Fruit fly (Drosophila melanogaster): Measurements from ENCODE around the gene Gba1a.

Gene Gba1a

dm6 chr3R:23729066-23729465 lies 28.6 kb downstream of the Gba1a start (continued):
- TF ChIP-seq Mad (GFP tag; optimal IDR thresholded peaks at IDR 0.05) (no peak), CG3281 (GFP tag; optimal IDR thresholded peaks at IDR 0.05) (peak; percentile 72), dmrt11E (tag; optimal IDR thresholded peaks at IDR 0.05) (peak; percentile 5), mirr (GFP tag; optimal IDR thresholded peaks at IDR 0.05) (peak; percentile 89), CG7786 (GFP tag; optimal IDR thresholded peaks at IDR 0.05) (peak; percentile 34), ems (GFP tag; optimal IDR thresholded peaks at IDR 0.05) (peak; percentile 26), BEAF-32 (GFP tag; optimal IDR thresholded peaks at IDR 0.05) (no peak), Pdp1 (GFP tag; optimal IDR thresholded peaks at IDR 0.05) (peak in 1 of 2 experiments; percentile 34), Bdp1 (GFP tag; optimal IDR thresholded peaks at IDR 0.05) (peak; percentile 16), BtbVII (GFP tag; optimal IDR thresholded peaks at IDR 0.05) (peak; percentile 77), lmd (GFP tag; IDR thresholded peaks at IDR 0.05) (no peak), CG7987 (GFP tag; optimal IDR thresholded peaks at IDR 0.05) (peak; percentile 65), Nf-YC (tag; optimal IDR thresholded peaks at IDR 0.05) (no peak), nmo (GFP tag; optimal IDR thresholded peaks at IDR 0.05) (no peak), CG15011 (GFP tag; optimal IDR thresholded peaks at IDR 0.05) (peak; percentile 24), CG4820 (GFP tag; optimal IDR thresholded peaks at IDR 0.05) (no peak), CG7928 (GFP tag; optimal IDR thresholded peaks at IDR 0.05) (no peak), CG8290 (GFP tag; optimal IDR thresholded peaks at IDR 0.05) (no peak), CG8290 (tag; optimal IDR thresholded peaks at IDR 0.05) (peak in 1 of 2 experiments; percentile 78), wek (GFP tag; optimal IDR thresholded peaks at IDR 0.05) (peak; percentile 62), CG2120 (GFP tag; optimal IDR thresholded peaks at IDR 0.05) (peak; percentile 46), so (GFP tag; IDR thresholded peaks at IDR 0.05) (peak; percentile 40; the same call in 1 of the 3 replicates), bcd (GFP tag; optimal IDR thresholded peaks at IDR 0.05) (peak; percentile 12), CG10543 (GFP tag; optimal IDR thresholded peaks at IDR 0.05) (peak; percentile 89), Fer1 (GFP tag; optimal IDR thresholded peaks at IDR 0.05) (peak; percentile 82), Rx (GFP tag; IDR thresholded peaks at IDR 0.05) (no peak), CG4328 (GFP tag; optimal IDR thresholded peaks at IDR 0.05) (peak; percentile 54), NC2α (GFP tag; optimal IDR thresholded peaks at IDR 0.05) (no peak), Six4 (GFP tag; optimal IDR thresholded peaks at IDR 0.05) (no peak), ci (GFP tag; IDR thresholded peaks at IDR 0.05) (peak; percentile 56; the same call in 1 of the 3 replicates), zen (tag; optimal IDR thresholded peaks at IDR 0.05) (peak; percentile 57), schlank (tag; optimal IDR thresholded peaks at IDR 0.05) (peak; percentile 75), gem (tag; optimal IDR thresholded peaks at IDR 0.05) (peak; percentile 9), CG1603 (tag; optimal IDR thresholded peaks at IDR 0.05) (peak; percentile 9), tx (GFP tag; optimal IDR thresholded peaks at IDR 0.05) (no peak), CG3838 (GFP tag; optimal IDR thresholded peaks at IDR 0.05) (no peak), NfI (GFP tag; optimal IDR thresholded peaks at IDR 0.05) (peak; percentile 8), gro (GFP tag; optimal IDR thresholded peaks at IDR 0.05) (peak; percentile 47), yki (optimal IDR thresholded peaks at IDR 0.05) (no peak), Hey (tag; optimal IDR thresholded peaks at IDR 0.05) (peak; percentile 57), CG14965 (GFP tag; optimal IDR thresholded peaks at IDR 0.05; ENCODE audit: borderline replicate concordance) (no peak), Dad (GFP tag; optimal IDR thresholded peaks at IDR 0.05) (no peak), NK7.1 (GFP tag; optimal IDR thresholded peaks at IDR 0.05) (no peak), mam (GFP tag; optimal IDR thresholded peaks at IDR 0.05) (peak; percentile 7), CG4360 (GFP tag; IDR thresholded peaks at IDR 0.05) (no peak), ranshi (GFP tag; IDR thresholded peaks at IDR 0.05) (0 out of 2 replicates have a peak, but pooled peaks have one; percentile 32), Hand (GFP tag; optimal IDR thresholded peaks at IDR 0.05) (peak; percentile 42), pfk (GFP tag; optimal IDR thresholded peaks at IDR 0.05) (peak; percentile 69), twi (tag; optimal IDR thresholded peaks at IDR 0.05) (peak; percentile 75), p53 (GFP tag; optimal IDR thresholded peaks at IDR 0.05) (no peak), B-H2 (GFP tag; optimal IDR thresholded peaks at IDR 0.05) (peak; percentile 81), oc (tag; optimal IDR thresholded peaks at IDR 0.05) (no peak)
